Worm (Caenorhabditis elegans) whole organism, young adult: ENCODE measurements around the gene C37C3.10.

ENCODE experiments used
- D2030.7 ChIP-seq: fragments of 200-800 bp; sonication (Bioruptor generic); IDR thresholded peaks from 2 replicates; pipeline ENCODE4 v1.3.6; 2022; ENCODE audit warnings: missing genetic modification reagents, missing genetic modification characterization, missing compliant biosample characterization
- K12H6.12 ChIP-seq: fragments of 200-800 bp; sonication (Bioruptor generic); optimal IDR thresholded peaks from 2 replicates; lab custom pipeline; 2018; ENCODE audit warnings: mild to moderate bottlenecking, missing genetic modification characterization, missing compliant biosample characterization
- aptf-2 ChIP-seq: fragments of 200-800 bp; sonication (Bioruptor generic); conservative IDR thresholded peaks from 2 replicates; pipeline ENCODE4 v1.3.6; 2022; ENCODE audit warnings: missing genetic modification reagents, missing genetic modification characterization, missing compliant biosample characterization
- atf-7 ChIP-seq: sonication (generic microtip); optimal IDR thresholded peaks from 2 replicates; lab custom pipeline; 2017; ENCODE audit warnings: mild to moderate bottlenecking, missing genetic modification characterization, missing compliant biosample characterization
- lsy-27 ChIP-seq: sonication (generic microtip); optimal IDR thresholded peaks from 2 replicates; lab custom pipeline; 2017; ENCODE audit warnings: missing genetic modification characterization, mild to moderate bottlenecking, missing compliant biosample characterization, antibody characterized with exemption, missing genotype, borderline replicate concordance; ENCODE audit not compliant: insufficient read depth
- nfya-1 ChIP-seq: sonication (generic microtip); optimal IDR thresholded peaks from 2 replicates; lab custom pipeline; 2017; ENCODE audit warnings: antibody characterized with exemption, missing compliant biosample characterization, missing genetic modification characterization, borderline replicate concordance; ENCODE audit not compliant: insufficient read depth
- pbrm-1 ChIP-seq: fragments of 200-800 bp; sonication (Bioruptor generic); IDR thresholded peaks from 2 replicates; pipeline ENCODE4 v1.3.6; 2022; ENCODE audit warnings: missing genetic modification reagents, missing genetic modification characterization, missing compliant biosample characterization
- repo-1 ChIP-seq: sonication (generic microtip); optimal IDR thresholded peaks from 2 replicates; lab custom pipeline; 2017; ENCODE audit warnings: mild to moderate bottlenecking, missing genetic modification characterization, missing compliant biosample characterization
- rpc-1 ChIP-seq, 2 experiments: fragments of 150-350 bp in 1 of 2; sonication (generic microtip) in 1 of 2; optimal IDR thresholded peaks; 2 replicates each; lab custom pipeline; 2014 to 2018; ENCODE audit warnings: missing biosample characterization in 1 of 2, missing genetic modification characterization in 1 of 2, missing genetic modification reagents in 1 of 2, missing genotype in 1 of 2
- snpc-3.4 ChIP-seq: sonication (generic microtip); optimal IDR thresholded peaks from 2 replicates; lab custom pipeline; 2017; ENCODE audit warnings: missing genetic modification characterization, mild to moderate bottlenecking, missing compliant biosample characterization, antibody characterized with exemption, moderate library complexity, missing genotype, missing genetic modification reagents
- tbp1 ChIP-seq: fragments of 200-800 bp; sonication (Bioruptor generic); optimal IDR thresholded peaks from 2 replicates; lab custom pipeline; 2018; ENCODE audit warnings: mild to moderate bottlenecking, missing genetic modification characterization, missing compliant biosample characterization
- zim-3 ChIP-seq: sonication (generic microtip); optimal IDR thresholded peaks from 2 replicates; lab custom pipeline; 2017; ENCODE audit warnings: mild to moderate bottlenecking, missing genetic modification characterization, moderate library complexity, missing compliant biosample characterization

C37C3.10 gene

ce11 chrV:7814601-7815000 lies 48.3 kb downstream of the C37C3.10 start, which contains the start of gene ZK742.6 (continued):
- TF ChIP-seq repo-1 (tag; lab: Kevin White, UChicago) (peak; percentile 22), snpc-3.4 (tag; lab: Kevin White, UChicago) (no peak), tbp1 (GFP tag; lab: Kevin White, UChicago) (no peak), rpc-1 (optimal IDR thresholded peaks at IDR 0.05; lab: Kevin White, UChicago) (no peak), rpc-1 (tag; optimal IDR thresholded peaks at IDR 0.05; lab: Kevin White, UChicago) (no peak), atf-7 (no peak), pbrm-1 (GFP tag; lab: Robert Waterston, UW) (0 out of 2 replicates have a peak, but pooled peaks have one; percentile 52), D2030.7 (GFP tag; lab: Robert Waterston, UW) (no peak), aptf-2 (GFP tag; lab: Robert Waterston, UW) (no peak), K12H6.12 (tag; lab: Kevin White, UChicago) (no peak), zim-3 (tag; lab: Kevin White, UChicago) (no peak), nfya-1 (no peak), lsy-27 (tag; lab: Kevin White, UChicago) (no peak)
